Fruit fly (Drosophila melanogaster) whole organism, embryonic: ENCODE results near the gene CG1307.

ENCODE experiments used
- Awh ChIP-seq: fragments of 200-800 bp; sonication (Bioruptor generic); IDR thresholded peaks from 2 replicates; pipeline ENCODE4, ENCODE4 v1.3.6; 2022; ENCODE audit warnings: missing biosample characterization, missing genetic modification characterization
- CG1024 ChIP-seq: fragments of 200-800 bp; sonication (Bioruptor generic); IDR thresholded peaks from 2 replicates; pipeline ENCODE4 v1.3.6; 2022; ENCODE audit warnings: missing biosample characterization, missing genetic modification characterization
- CG10565 ChIP-seq: fragments of 200-800 bp; sonication (Bioruptor generic); optimal IDR thresholded peaks from 3 replicates; lab custom pipeline; 2016; ENCODE audit warnings: missing biosample characterization, mild to moderate bottlenecking, missing genetic modification characterization
- CG10959 ChIP-seq: fragments of 200-800 bp; sonication (Bioruptor generic); IDR thresholded peaks from 2 replicates; pipeline ENCODE4 v1.3.6; 2022; ENCODE audit warnings: missing biosample characterization, missing genetic modification characterization
- CG11456 ChIP-seq: fragments of 200-800 bp; sonication (Bioruptor generic); IDR thresholded peaks from 3 replicates; pipeline ENCODE4 v1.3.6; 2022; ENCODE audit warnings: missing biosample characterization, missing genetic modification characterization
- CG11695 ChIP-seq: fragments of 200-800 bp; sonication (Bioruptor generic); IDR thresholded peaks from 3 replicates; pipeline ENCODE4 v1.3.6; 2022; ENCODE audit warnings: missing biosample characterization, missing genetic modification characterization
- CG12104 ChIP-seq: fragments of 200-800 bp; sonication (Bioruptor generic); optimal IDR thresholded peaks from 3 replicates; lab custom pipeline; 2016; ENCODE audit warnings: missing biosample characterization, missing genetic modification characterization
- CG12659 ChIP-seq: fragments of 200-800 bp; sonication (Bioruptor generic); optimal IDR thresholded peaks from 3 replicates; lab custom pipeline; 2017; ENCODE audit warnings: mild to moderate bottlenecking, missing biosample characterization, missing genetic modification reagents, missing genetic modification characterization
- CG14050 ChIP-seq: fragments of 200-800 bp; sonication (Bioruptor generic); IDR thresholded peaks from 3 replicates; pipeline ENCODE4 v1.3.6; 2022; ENCODE audit warnings: missing biosample characterization, missing genetic modification characterization
- CG14710 ChIP-seq: fragments of 200-800 bp; sonication (Bioruptor generic); optimal IDR thresholded peaks from 3 replicates; lab custom pipeline; 2019; ENCODE audit warnings: missing biosample characterization, mild to moderate bottlenecking, missing genetic modification characterization, moderate library complexity
- CG17186 ChIP-seq: fragments of 200-800 bp; sonication (Bioruptor generic); optimal IDR thresholded peaks from 3 replicates; lab custom pipeline; 2017; ENCODE audit warnings: missing biosample characterization, missing genetic modification reagents, missing genetic modification characterization
- CG17829 ChIP-seq: fragments of 200-800 bp; optimal IDR thresholded peaks from 2 replicates; lab custom pipeline; 2019; ENCODE audit warnings: missing biosample characterization, mild to moderate bottlenecking, missing genetic modification characterization, moderate library complexity
- CG18476 ChIP-seq: fragments of 200-800 bp; sonication (Bioruptor generic); optimal IDR thresholded peaks from 2 replicates; lab custom pipeline; 2016; ENCODE audit warnings: missing biosample characterization, mild to moderate bottlenecking, missing genetic modification characterization
- CG2116 ChIP-seq: fragments of 200-800 bp; sonication (Bioruptor generic); optimal IDR thresholded peaks from 3 replicates; lab custom pipeline; 2018; ENCODE audit warnings: missing biosample characterization, mild to moderate bottlenecking, missing genetic modification characterization
- CG31441 ChIP-seq: fragments of 200-800 bp; sonication (Bioruptor generic); IDR thresholded peaks from 2 replicates; pipeline ENCODE4 v1.3.6; 2022; ENCODE audit warnings: missing biosample characterization, missing genetic modification characterization
- CG3995 ChIP-seq: fragments of 200-800 bp; sonication (Bioruptor generic); optimal IDR thresholded peaks from 3 replicates; lab custom pipeline; 2016; ENCODE audit warnings: missing biosample characterization, missing genetic modification characterization
- CG42726 ChIP-seq: fragments of 200-800 bp; sonication (Bioruptor generic); IDR thresholded peaks from 2 replicates; pipeline ENCODE4 v1.3.6; 2022; ENCODE audit warnings: missing biosample characterization, missing genetic modification characterization; ENCODE audit not compliant: partially characterized antibody
- CG43689 ChIP-seq: fragments of 200-800 bp; sonication (Bioruptor generic); IDR thresholded peaks from 2 replicates; pipeline ENCODE4 v1.3.6; 2022; ENCODE audit warnings: missing biosample characterization, missing genetic modification characterization
- CG4730 ChIP-seq: fragments of 200-800 bp; sonication (Bioruptor generic); IDR thresholded peaks from 2 replicates; pipeline ENCODE4 v1.3.6; 2022; ENCODE audit warnings: missing biosample characterization, missing genetic modification characterization
- CG7556 ChIP-seq: fragments of 200-800 bp; sonication (Bioruptor generic); optimal IDR thresholded peaks from 2 replicates; lab custom pipeline; 2017; ENCODE audit warnings: missing biosample characterization, mild to moderate bottlenecking, missing genetic modification characterization
- CG7839 ChIP-seq: fragments of 200-800 bp; sonication (Bioruptor generic); optimal IDR thresholded peaks from 3 replicates; lab custom pipeline; 2018; ENCODE audit warnings: missing biosample characterization, mild to moderate bottlenecking, missing genetic modification characterization, moderate library complexity
- CG7963 ChIP-seq: fragments of 200-800 bp; sonication (Bioruptor generic); IDR thresholded peaks from 3 replicates; pipeline ENCODE4 v1.3.6; 2022; ENCODE audit warnings: missing biosample characterization, missing genetic modification characterization; ENCODE audit not compliant: partially characterized antibody
- CG9797 ChIP-seq: fragments of 200-800 bp; sonication (Bioruptor generic); optimal IDR thresholded peaks from 3 replicates; lab custom pipeline; 2018; ENCODE audit warnings: missing biosample characterization, mild to moderate bottlenecking, missing genetic modification characterization
- CG9932 ChIP-seq: fragments of 200-800 bp; sonication (Bioruptor generic); IDR thresholded peaks from 2 replicates; pipeline ENCODE4 v1.3.6; 2022; ENCODE audit warnings: missing biosample characterization, missing genetic modification characterization
- Dfd ChIP-seq, 2 experiments: fragments of >200 bp; optimal IDR thresholded peaks; 2 replicates each; lab custom pipeline; 2017; ENCODE audit warnings: missing biosample characterization in 2 of 2, missing genetic modification characterization in 2 of 2
- GATAe ChIP-seq: fragments of 200-800 bp; sonication (Bioruptor generic); conservative IDR thresholded peaks from 2 replicates; pipeline ENCODE4 v1.3.6; 2022; ENCODE audit warnings: missing biosample characterization, missing genetic modification characterization
- HmgD ChIP-seq: fragments of 200-800 bp; sonication (Bioruptor generic); optimal IDR thresholded peaks from 3 replicates; lab custom pipeline; 2016; ENCODE audit warnings: missing biosample characterization, missing genetic modification characterization
- Mad ChIP-seq: fragments of 200-800 bp; sonication (Bioruptor generic); optimal IDR thresholded peaks from 2 replicates; lab custom pipeline; 2016; ENCODE audit warnings: missing biosample characterization, missing genetic modification characterization
- Meics ChIP-seq: fragments of 200-800 bp; sonication (Bioruptor generic); optimal IDR thresholded peaks from 2 replicates; lab custom pipeline; 2017; ENCODE audit warnings: missing biosample characterization, mild to moderate bottlenecking, missing genetic modification characterization
- NC2β ChIP-seq: fragments of 200-800 bp; sonication (Bioruptor generic); optimal IDR thresholded peaks from 2 replicates; lab custom pipeline; 2016; ENCODE audit warnings: missing biosample characterization, missing genetic modification characterization
- Optix ChIP-seq: fragments of 200-800 bp; sonication (Bioruptor generic); IDR thresholded peaks from 3 replicates; pipeline ENCODE4 v1.3.6; 2022; ENCODE audit warnings: missing biosample characterization, missing genetic modification characterization
- Ssrp ChIP-seq: fragments of 200-800 bp; sonication (Bioruptor generic); optimal IDR thresholded peaks from 2 replicates; lab custom pipeline; 2018; ENCODE audit warnings: missing biosample characterization, mild to moderate bottlenecking, missing genetic modification characterization, moderate library complexity
- Stat92E ChIP-seq, 3 experiments: fragments of >200 bp in 2 of 3; fragments of 200-800 bp in 1 of 3; sonication (Bioruptor generic) in 1 of 3; optimal IDR thresholded peaks; 2 replicates each; lab custom pipeline; 2017 to 2019; ENCODE audit warnings: missing biosample characterization in 3 of 3, missing genetic modification characterization in 3 of 3, mild to moderate bottlenecking in 1 of 3, moderate library complexity in 1 of 3
- ash1 ChIP-seq: fragments of 200-800 bp; sonication (Bioruptor generic); optimal IDR thresholded peaks from 2 replicates; lab custom pipeline; 2018; ENCODE audit warnings: missing biosample characterization, mild to moderate bottlenecking, missing genetic modification characterization
- chif ChIP-seq, 2 experiments: fragments of 200-800 bp; sonication (Bioruptor generic); optimal IDR thresholded peaks; 3 replicates each; lab custom pipeline; 2016; ENCODE audit warnings: missing biosample characterization in 2 of 2, missing genetic modification characterization in 2 of 2
- ci ChIP-seq: fragments of 200-800 bp; sonication (Bioruptor generic); IDR thresholded peaks from 3 replicates; pipeline ENCODE4 v1.3.6; 2022; ENCODE audit warnings: missing biosample characterization, missing genetic modification characterization
- exex ChIP-seq: fragments of 200-800 bp; sonication (Bioruptor generic); optimal IDR thresholded peaks from 4 replicates; lab custom pipeline; 2018; ENCODE audit warnings: missing biosample characterization, mild to moderate bottlenecking, missing genetic modification characterization, moderate library complexity
- fd3F ChIP-seq: fragments of 200-800 bp; sonication (Bioruptor generic); optimal IDR thresholded peaks from 2 replicates; lab custom pipeline; 2018; ENCODE audit warnings: missing biosample characterization, mild to moderate bottlenecking, missing genetic modification characterization, moderate library complexity
- ham ChIP-seq: fragments of 200-800 bp; sonication (Bioruptor generic); IDR thresholded peaks from 2 replicates; pipeline ENCODE4 v1.3.6; 2022; ENCODE audit warnings: missing biosample characterization, missing genetic modification characterization
- hth ChIP-seq: fragments of >200 bp; optimal IDR thresholded peaks from 2 replicates; lab custom pipeline; 2017; ENCODE audit warnings: inconsistent platforms
- kay ChIP-seq: fragments of 200-800 bp; sonication (Bioruptor generic); optimal IDR thresholded peaks from 2 replicates; lab custom pipeline; 2016; ENCODE audit warnings: missing biosample characterization, missing genetic modification characterization
- ken ChIP-seq: fragments of 200-800 bp; sonication (Bioruptor generic); IDR thresholded peaks from 3 replicates; pipeline ENCODE4 v1.3.6; 2022; ENCODE audit warnings: missing biosample characterization, missing genetic modification characterization
- klu ChIP-seq: fragments of 200-800 bp; sonication (Bioruptor generic); IDR thresholded peaks from 2 replicates; pipeline ENCODE4 v1.3.6; 2022; ENCODE audit warnings: missing biosample characterization, missing genetic modification characterization
- lilli ChIP-seq: fragments of 200-800 bp; sonication (Bioruptor generic); optimal IDR thresholded peaks from 3 replicates; lab custom pipeline; 2016; ENCODE audit warnings: missing biosample characterization, missing genetic modification characterization
- pan ChIP-seq, 4 experiments: fragments of >200 bp in 3 of 4; fragments of 200-800 bp in 1 of 4; sonication (Bioruptor generic) in 1 of 4; optimal IDR thresholded peaks in 3 of 4; IDR thresholded peaks in 1 of 4; 2 replicates each; pipeline versions ENCODE4 v1.3.6 to Lab custom; 2017 to 2022; ENCODE audit warnings: missing biosample characterization in 2 of 4, missing genetic modification characterization in 2 of 4, mixed read lengths in 1 of 4
- pros ChIP-seq: fragments of 200-800 bp; sonication (Bioruptor generic); optimal IDR thresholded peaks from 3 replicates; lab custom pipeline; 2019; ENCODE audit warnings: missing biosample characterization, mild to moderate bottlenecking, missing genetic modification characterization, moderate library complexity
- ranshi ChIP-seq: fragments of 200-800 bp; sonication (Bioruptor generic); IDR thresholded peaks from 2 replicates; pipeline ENCODE4 v1.3.6; 2022; ENCODE audit warnings: missing biosample characterization, missing genetic modification characterization
- row ChIP-seq: fragments of 200-800 bp; sonication (Bioruptor generic); IDR thresholded peaks from 3 replicates; pipeline ENCODE4 v1.3.6; 2022; ENCODE audit warnings: missing biosample characterization, missing genetic modification characterization
- run ChIP-seq: fragments of 200-800 bp; sonication (Bioruptor generic); optimal IDR thresholded peaks from 3 replicates; lab custom pipeline; 2018; ENCODE audit warnings: missing biosample characterization, mild to moderate bottlenecking, missing genetic modification characterization
- stwl ChIP-seq: fragments of 200-800 bp; sonication (Bioruptor generic); optimal IDR thresholded peaks from 3 replicates; lab custom pipeline; 2018; ENCODE audit warnings: missing biosample characterization, mild to moderate bottlenecking, missing genetic modification characterization, moderate library complexity
- vfl ChIP-seq: fragments of 200-800 bp; sonication (Bioruptor generic); optimal IDR thresholded peaks from 2 replicates; lab custom pipeline; 2016; ENCODE audit warnings: missing biosample characterization, missing genetic modification characterization

The CG1307 gene

dm6 chr3R:6646740-6647139, 10.5 kb downstream of the CG1307 start, which contains the start of gene Taf1 (continued):
- TF ChIP-seq pan (optimal IDR thresholded peaks at IDR 0.05; lab: Kevin White, UChicago) (no peak), pan (GFP tag; optimal IDR thresholded peaks at IDR 0.05 in 1 of 2, IDR thresholded peaks at IDR 0.05 in 1 of 2) (no peak), CG12104 (no peak), Awh (no peak), CG3995 (GFP tag; lab: Kevin White, UChicago) (peak; percentile 3), run (no peak), CG11695 (GFP tag; lab: Robert Waterston, UW) (no peak), exex (tag; lab: Kevin White, UChicago) (no peak), lilli (no peak), Ssrp (tag; lab: Kevin White, UChicago) (no peak), CG7839 (tag; lab: Kevin White, UChicago) (no peak), NC2β (GFP tag; lab: Kevin White, UChicago) (no peak), ham (GFP tag; lab: Robert Waterston, UW) (no peak), CG14050 (GFP tag; lab: Robert Waterston, UW) (no peak), Mad (GFP tag; lab: Kevin White, UChicago) (no peak), CG9797 (GFP tag; lab: Kevin White, UChicago) (peak; percentile 94), Dfd (GFP tag; optimal IDR thresholded peaks at IDR 0.05; lab: Kevin White, UChicago) (no peak), ash1 (GFP tag; lab: Kevin White, UChicago) (no peak), stwl (tag; lab: Kevin White, UChicago) (peak; percentile 67), CG9932 (GFP tag; lab: Robert Waterston, UW) (peak; percentile 23; the same call in 1 of the 2 replicates), hth (lab: Kevin White, UChicago) (no peak), CG2116 (GFP tag; lab: Kevin White, UChicago) (no peak), Optix (no peak), CG10959 (no peak), CG11456 (GFP tag; lab: Robert Waterston, UW) (no peak), GATAe (GFP tag; lab: Robert Waterston, UW) (peak; percentile 72; the same call in 1 of the 2 replicates), CG42726 (GFP tag; lab: Robert Waterston, UW) (no peak), fd3F (GFP tag; lab: Kevin White, UChicago) (no peak), ci (0 out of 3 replicates have a peak, but pooled peaks have one; percentile 38), CG18476 (GFP tag; lab: Kevin White, UChicago) (no peak), row (peak; percentile 56), CG1024 (GFP tag; lab: Robert Waterston, UW) (no peak), CG7963 (no peak), chif (GFP tag; optimal IDR thresholded peaks at IDR 0.05; lab: Kevin White, UChicago) (no peak), Meics (GFP tag; lab: Kevin White, UChicago) (no peak), pros (no peak), CG31441 (GFP tag; lab: Robert Waterston, UW) (no peak), Stat92E (GFP tag; optimal IDR thresholded peaks at IDR 0.05; lab: Kevin White, UChicago) (peak in 1 of 3 experiments; percentile 27), CG14710 (peak; percentile 67), CG10565 (GFP tag; lab: Kevin White, UChicago) (no peak), CG17186 (peak; percentile 82), ken (GFP tag; lab: Robert Waterston, UW) (no peak), kay (GFP tag; lab: Kevin White, UChicago) (no peak), CG12659 (GFP tag; lab: Kevin White, UChicago) (peak; percentile 73), vfl (no peak), CG4730 (GFP tag; lab: Robert Waterston, UW) (no peak), CG43689 (no peak), CG7556 (GFP tag; lab: Kevin White, UChicago) (no peak), HmgD (GFP tag; lab: Kevin White, UChicago) (peak; percentile 68), CG17829 (tag; lab: Kevin White, UChicago) (peak; percentile 48), ranshi (GFP tag; lab: Robert Waterston, UW) (no peak), klu (no peak)
